Worm (Caenorhabditis elegans) whole organism, young adult: ENCODE data around the gene glb-16.

Experiments used
- F37B4.10 ChIP-seq: fragments of 200-800 bp; sonication (Bioruptor generic); IDR thresholded peaks from 2 replicates; pipeline ENCODE4 v1.3.6; 2022; ENCODE audit warnings: missing genetic modification characterization, missing compliant biosample characterization
- Y56A3A.18 ChIP-seq: fragments of 200-800 bp; sonication (Bioruptor generic); IDR thresholded peaks from 2 replicates; pipeline ENCODE4 v1.3.6; 2022; ENCODE audit warnings: missing genetic modification reagents, missing genetic modification characterization, missing compliant biosample characterization
- ceh-40 ChIP-seq: fragments of 200-800 bp; sonication (Bioruptor generic); IDR thresholded peaks from 2 replicates; pipeline ENCODE4 v1.3.6; 2022; ENCODE audit warnings: missing genetic modification characterization, missing compliant biosample characterization
- dpff-1 ChIP-seq: sonication (generic microtip); optimal IDR thresholded peaks from 2 replicates; lab custom pipeline; 2017; ENCODE audit warnings: mild to moderate bottlenecking, missing genetic modification characterization, missing compliant biosample characterization
- efl-1 ChIP-seq: fragments of 150-350 bp; optimal IDR thresholded peaks from 2 replicates; lab custom pipeline; 2014; ENCODE audit warnings: missing biosample characterization, missing genetic modification reagents, missing genetic modification characterization
- ets-4 ChIP-seq: fragments of 200-800 bp; sonication (Bioruptor generic); optimal IDR thresholded peaks from 2 replicates; lab custom pipeline; 2018; ENCODE audit warnings: mild to moderate bottlenecking, missing genetic modification characterization, missing compliant biosample characterization
- him-1 ChIP-seq: sonication (generic microtip); optimal IDR thresholded peaks from 2 replicates; lab custom pipeline; 2016; ENCODE audit warnings: missing genotype, missing genetic modification reagents, missing genetic modification characterization, missing compliant biosample characterization
- hlh-26 ChIP-seq: fragments of 200-800 bp; sonication (Bioruptor generic); conservative IDR thresholded peaks from 2 replicates; pipeline ENCODE4 v1.3.6; 2022; ENCODE audit warnings: missing genetic modification reagents, missing genetic modification characterization, missing compliant biosample characterization
- nhr-120 ChIP-seq: fragments of 200-800 bp; sonication (Bioruptor generic); IDR thresholded peaks from 2 replicates; pipeline ENCODE4 v1.3.6; 2022; ENCODE audit warnings: missing genetic modification characterization, missing compliant biosample characterization
- rpc-1 ChIP-seq, 2 experiments: fragments of 150-350 bp in 1 of 2; sonication (generic microtip) in 1 of 2; optimal IDR thresholded peaks; 2 replicates each; lab custom pipeline; 2014 to 2018; ENCODE audit warnings: missing biosample characterization in 1 of 2, missing genetic modification characterization in 1 of 2, missing genetic modification reagents in 1 of 2, missing genotype in 1 of 2
- tbp1 ChIP-seq: fragments of 200-800 bp; sonication (Bioruptor generic); optimal IDR thresholded peaks from 2 replicates; lab custom pipeline; 2018; ENCODE audit warnings: mild to moderate bottlenecking, missing genetic modification characterization, missing compliant biosample characterization
- unc-62 ChIP-seq: fragments of 150-350 bp; optimal IDR thresholded peaks from 2 replicates; lab custom pipeline; 2014; ENCODE audit warnings: missing biosample characterization, missing genetic modification reagents, missing genetic modification characterization
- zfh-2 ChIP-seq: fragments of 200-800 bp; sonication (Bioruptor generic); conservative IDR thresholded peaks from 2 replicates; pipeline ENCODE4 v1.3.6; 2022; ENCODE audit warnings: missing genetic modification reagents, missing genetic modification characterization, missing compliant biosample characterization

DNA sequence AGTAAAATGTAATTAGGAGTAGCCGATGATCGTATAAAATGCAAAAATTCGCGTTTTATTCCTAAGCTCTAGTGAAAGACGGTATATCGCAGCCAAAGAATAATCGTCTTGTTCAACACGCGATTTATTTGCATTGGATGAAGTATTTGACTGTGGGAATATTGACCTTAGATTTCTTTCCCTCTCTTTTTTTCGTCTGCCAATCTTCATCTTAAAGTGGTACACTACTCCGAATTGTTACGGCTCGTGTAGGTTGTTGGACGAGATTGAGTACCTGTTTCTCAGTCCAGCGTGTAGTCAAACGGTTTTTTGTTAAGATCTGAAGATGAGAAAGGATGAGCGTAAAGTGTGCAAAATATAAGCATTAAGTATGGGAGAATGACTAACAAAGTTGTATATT, 33.4 kb downstream of the glb-16 start, which contains the start of gene lgc-11:
- TF ChIP-seq him-1 (tag; lab: Kevin White, UChicago) (no peak), ets-4 (no peak), tbp1 (GFP tag; lab: Kevin White, UChicago) (no peak), zfh-2 (GFP tag; lab: Robert Waterston, UW) (no peak), dpff-1 (no peak), hlh-26 (GFP tag; lab: Robert Waterston, UW) (no peak), nhr-120 (GFP tag; lab: Robert Waterston, UW) (no peak), ceh-40 (no peak), Y56A3A.18 (GFP tag; lab: Robert Waterston, UW) (no peak), rpc-1 (optimal IDR thresholded peaks at IDR 0.05; lab: Kevin White, UChicago) (no peak), rpc-1 (tag; optimal IDR thresholded peaks at IDR 0.05; lab: Kevin White, UChicago) (no peak), F37B4.10 (GFP tag; lab: Robert Waterston, UW) (no peak), efl-1 (GFP tag; lab: Kevin White, UChicago) (no peak), unc-62 (GFP tag; lab: Kevin White, UChicago) (no peak)
